Fruit fly (Drosophila melanogaster): Measurements from ENCODE around the gene Dbp21E2.

dm6 chr2L:838786-839185, 27.4 kb downstream of the Dbp21E2 start:
- TF ChIP-seq CG6808 (GFP tag; optimal IDR thresholded peaks at IDR 0.05) (no peak), pdm3 (GFP tag; optimal IDR thresholded peaks at IDR 0.05) (no peak), Blimp-1 (GFP tag; optimal IDR thresholded peaks at IDR 0.05) (no peak), Lpt (GFP tag; optimal IDR thresholded peaks at IDR 0.05) (no peak), CG10631 (GFP tag; optimal IDR thresholded peaks at IDR 0.05) (no peak), CG11294 (GFP tag; IDR thresholded peaks at IDR 0.05) (no peak), CG6854 (GFP tag; optimal IDR thresholded peaks at IDR 0.05) (no peak), CG4318 (GFP tag; optimal IDR thresholded peaks at IDR 0.05) (no peak)
